Worm (Caenorhabditis elegans) whole organism, L2 larva: ENCODE data around the gene chil-1.

Source experiments
- F13H6.1 ChIP-seq: sonication (generic microtip); optimal IDR thresholded peaks from 2 replicates; lab custom pipeline; 2016; ENCODE audit warnings: missing genetic modification characterization, missing compliant biosample characterization
- R02D3.7 ChIP-seq: fragments of 150-350 bp; optimal IDR thresholded peaks from 2 replicates; lab custom pipeline; 2014; ENCODE audit warnings: missing biosample characterization, missing genetic modification characterization
- Y55F3AM.14 ChIP-seq: fragments of 200-800 bp; sonication (Bioruptor generic); optimal IDR thresholded peaks from 2 replicates; lab custom pipeline; 2018; ENCODE audit warnings: mild to moderate bottlenecking, missing genetic modification characterization, missing compliant biosample characterization
- ZK546.5 ChIP-seq: sonication (generic microtip); optimal IDR thresholded peaks from 2 replicates; lab custom pipeline; 2017; ENCODE audit warnings: missing biosample characterization, missing genetic modification characterization
- aly-2 ChIP-seq: fragments of 150-350 bp; optimal IDR thresholded peaks from 2 replicates; lab custom pipeline; 2014; ENCODE audit warnings: missing biosample characterization, missing genetic modification characterization
- ama-1 ChIP-seq: fragments of 150-350 bp; optimal IDR thresholded peaks from 2 replicates; lab custom pipeline; 2018; ENCODE audit warnings: inconsistent platforms
- blmp-1 ChIP-seq: sonication (generic microtip); optimal IDR thresholded peaks from 2 replicates; lab custom pipeline; 2017; ENCODE audit warnings: missing genetic modification characterization, mild to moderate bottlenecking, missing compliant biosample characterization, antibody characterized with exemption, moderate library complexity; ENCODE audit not compliant: insufficient read depth
- ceh-16 ChIP-seq: fragments of 150-350 bp; optimal IDR thresholded peaks from 2 replicates; lab custom pipeline; 2014; ENCODE audit warnings: missing biosample characterization, missing genetic modification characterization
- ceh-82 ChIP-seq: fragments of 150-350 bp; optimal IDR thresholded peaks from 2 replicates; lab custom pipeline; 2014; ENCODE audit warnings: missing biosample characterization, missing genetic modification characterization
- dmd-4 ChIP-seq: sonication (generic microtip); optimal IDR thresholded peaks from 2 replicates; lab custom pipeline; 2017; ENCODE audit warnings: missing biosample characterization, missing genetic modification characterization
- fos-1 ChIP-seq: fragments of 150-350 bp; optimal IDR thresholded peaks from 2 replicates; lab custom pipeline; 2014; ENCODE audit warnings: missing biosample characterization, missing genetic modification characterization
- lin-11 ChIP-seq: fragments of 150-350 bp; sonication (generic microtip); optimal IDR thresholded peaks from 2 replicates; lab custom pipeline; 2014; ENCODE audit warnings: missing biosample characterization, missing genetic modification characterization, inconsistent platforms, mixed read lengths
- lin-39 ChIP-seq: fragments of 150-350 bp; optimal IDR thresholded peaks from 2 replicates; lab custom pipeline; 2014; ENCODE audit warnings: missing biosample characterization, missing genetic modification reagents, missing genetic modification characterization
- lsy-2 ChIP-seq, 2 experiments: fragments of 150-350 bp in 1 of 2; sonication (generic microtip) in 1 of 2; optimal IDR thresholded peaks; 2 replicates each; lab custom pipeline; 2014 to 2017; ENCODE audit warnings: missing biosample characterization in 2 of 2, missing genetic modification characterization in 2 of 2
- mbf-1 ChIP-seq: sonication (generic microtip); optimal IDR thresholded peaks from 2 replicates; lab custom pipeline; 2017; ENCODE audit warnings: missing biosample characterization, missing genetic modification characterization
- mdl-1 ChIP-seq, 2 experiments: fragments of 150-350 bp in 1 of 2; sonication (generic microtip) in 1 of 2; optimal IDR thresholded peaks; 2 replicates each; lab custom pipeline; 2017; ENCODE audit warnings: missing biosample characterization in 2 of 2, missing genetic modification characterization in 2 of 2
- nhr-11 ChIP-seq: fragments of 150-350 bp; optimal IDR thresholded peaks from 2 replicates; lab custom pipeline; 2014; ENCODE audit warnings: missing biosample characterization, missing genetic modification characterization
- nhr-12 ChIP-seq: fragments of 150-350 bp; optimal IDR thresholded peaks from 2 replicates; lab custom pipeline; 2014; ENCODE audit warnings: missing biosample characterization, missing genetic modification characterization
- nhr-129 ChIP-seq: fragments of 150-350 bp; optimal IDR thresholded peaks from 2 replicates; lab custom pipeline; 2014; ENCODE audit warnings: missing biosample characterization, missing genetic modification characterization
- nhr-21 ChIP-seq: fragments of 150-350 bp; optimal IDR thresholded peaks from 2 replicates; lab custom pipeline; 2014; ENCODE audit warnings: missing biosample characterization, missing genetic modification characterization
- nhr-23 ChIP-seq: fragments of 150-350 bp; optimal IDR thresholded peaks from 2 replicates; lab custom pipeline; 2014; ENCODE audit warnings: missing biosample characterization, missing genetic modification reagents, missing genetic modification characterization
- nhr-25 ChIP-seq: fragments of 150-350 bp; sonication (generic microtip); optimal IDR thresholded peaks from 3 replicates; lab custom pipeline; 2014; ENCODE audit warnings: missing biosample characterization, missing genetic modification characterization
- nhr-6 ChIP-seq: fragments of 150-350 bp; optimal IDR thresholded peaks from 2 replicates; lab custom pipeline; 2014; ENCODE audit warnings: missing biosample characterization, missing genetic modification characterization
- nhr-77 ChIP-seq: fragments of 150-350 bp; optimal IDR thresholded peaks from 2 replicates; lab custom pipeline; 2014; ENCODE audit warnings: missing biosample characterization, missing genetic modification characterization
- peb-1 ChIP-seq: fragments of 150-350 bp; optimal IDR thresholded peaks from 2 replicates; lab custom pipeline; 2014; ENCODE audit warnings: missing biosample characterization, missing genetic modification characterization
- skn-1 ChIP-seq: sonication (generic microtip); optimal IDR thresholded peaks from 2 replicates; lab custom pipeline; 2017; ENCODE audit warnings: missing biosample characterization, missing genetic modification characterization
- sma-3 ChIP-seq: sonication (generic microtip); optimal IDR thresholded peaks from 2 replicates; lab custom pipeline; 2016; ENCODE audit warnings: missing genetic modification reagents, missing genetic modification characterization, missing compliant biosample characterization
- snpc-4 ChIP-seq: fragments of 150-350 bp; optimal IDR thresholded peaks from 2 replicates; lab custom pipeline; 2014; ENCODE audit warnings: missing biosample characterization, missing genetic modification characterization
- unc-39 ChIP-seq: fragments of 150-350 bp; optimal IDR thresholded peaks from 2 replicates; lab custom pipeline; 2014; ENCODE audit warnings: missing biosample characterization, missing genetic modification characterization
- unc-62 ChIP-seq: fragments of 150-350 bp; optimal IDR thresholded peaks from 2 replicates; lab custom pipeline; 2014; ENCODE audit warnings: missing biosample characterization, missing genetic modification reagents, missing genetic modification characterization
- zag-1 ChIP-seq: fragments of 150-350 bp; optimal IDR thresholded peaks from 2 replicates; lab custom pipeline; 2014; ENCODE audit warnings: missing biosample characterization, missing genetic modification characterization
- ztf-1 ChIP-seq: fragments of 200-800 bp; sonication (Bioruptor generic); conservative IDR thresholded peaks from 2 replicates; pipeline ENCODE4 v1.3.6; 2022; ENCODE audit warnings: missing genetic modification characterization, missing compliant biosample characterization
- ztf-11 ChIP-seq: sonication (generic microtip); optimal IDR thresholded peaks from 2 replicates; lab custom pipeline; 2017; ENCODE audit warnings: missing biosample characterization, missing genetic modification characterization
- ztf-4 ChIP-seq: fragments of 150-350 bp; optimal IDR thresholded peaks from 2 replicates; lab custom pipeline; 2014; ENCODE audit warnings: missing biosample characterization, missing genetic modification characterization

The chil-1 gene

ce11 chrII:9886216-9886615, 19.9 kb upstream of the chil-1 start, which contains the start of gene algn-8:
Gene algn-8, minus strand, starts transcription at chrII:9886442.
- TF ChIP-seq unc-39 (no peak), dmd-4 (tag; lab: Kevin White, UChicago) (no peak), ztf-4 (tag; lab: Kevin White, UChicago) (no peak), fos-1 (tag; lab: Kevin White, UChicago) (no peak), zag-1 (tag; lab: Kevin White, UChicago) (no peak), aly-2 (tag; lab: Kevin White, UChicago) (no peak), nhr-6 (tag; lab: Kevin White, UChicago) (no peak), Y55F3AM.14 (GFP tag; lab: Kevin White, UChicago) (no peak), skn-1 (tag; lab: Kevin White, UChicago) (no peak), mbf-1 (no peak), sma-3 (GFP tag; lab: Kevin White, UChicago) (no peak), peb-1 (tag; lab: Kevin White, UChicago) (no peak), ceh-82 (tag; lab: Kevin White, UChicago) (no peak), lin-39 (tag; lab: Kevin White, UChicago) (no peak), lin-11 (tag; lab: Kevin White, UChicago) (no peak), nhr-21 (tag; lab: Kevin White, UChicago) (no peak), blmp-1 (tag; lab: Kevin White, UChicago) (no peak)
- TF ChIP-seq, all 48 proteins: peak for 0

- peak; percentile 64 for TF ChIP-seq sma-3 (GFP tag; lab: Kevin White, UChicago)
- no peak for TF ChIP-seq nhr-21 (tag; lab: Kevin White, UChicago)
- peak; percentile 31 for TF ChIP-seq nhr-25 (tag; lab: Kevin White, UChicago)
- no peak for TF ChIP-seq unc-62 (GFP tag; lab: Kevin White, UChicago)
These were observed 14.5 kb upstream of the chil-1 start, which contains the start of gene C08H9.15 for ce11 chrII:9880826-9881225. Gene C08H9.15, plus strand, starts transcription at chrII:9881193.

ce11 chrII:9879815-9880214, 13.5 kb upstream of the chil-1 start:
- TF ChIP-seq F13H6.1 (tag; lab: Kevin White, UChicago) (no peak), nhr-12 (tag; lab: Kevin White, UChicago) (no peak), lin-11 (tag; lab: Kevin White, UChicago) (no peak), ceh-82 (tag; lab: Kevin White, UChicago) (no peak), ceh-16 (tag; lab: Kevin White, UChicago) (no peak)

ce11 chrII:9874508-9875229, 8.4 kb upstream of the chil-1 start, which contains the start of the genes chil-2 and ctsa-3.2:
Gene chil-2, minus strand, starts transcription at chrII:9874608.
Gene ctsa-3.2, plus strand, starts transcription at chrII:9875179.
- TF ChIP-seq ZK546.5 (tag; lab: Kevin White, UChicago) (no peak), nhr-23 (tag; lab: Kevin White, UChicago) (no peak), mdl-1 (tag; optimal IDR thresholded peaks at IDR 0.05; lab: Kevin White, UChicago) (no peak), ztf-4 (tag; lab: Kevin White, UChicago) (no peak), lsy-2 (tag; optimal IDR thresholded peaks at IDR 0.05; lab: Kevin White, UChicago) (no peak), snpc-4 (tag; lab: Kevin White, UChicago) (no peak), skn-1 (tag; lab: Kevin White, UChicago) (no peak), nhr-21 (tag; lab: Kevin White, UChicago) (no peak), F13H6.1 (tag; lab: Kevin White, UChicago) (no peak), nhr-129 (tag; lab: Kevin White, UChicago) (no peak)

ce11 chrII:9872961-9873360, 6.7 kb upstream of the chil-1 start, which contains the start of gene chil-8:
Gene chil-8, minus strand, starts transcription at chrII:9873061.
- TF ChIP-seq R02D3.7 (no peak), ztf-1 (GFP tag; lab: Robert Waterston, UW) (no peak), nhr-25 (tag; lab: Kevin White, UChicago) (no peak), Y55F3AM.14 (GFP tag; lab: Kevin White, UChicago) (no peak), unc-62 (GFP tag; lab: Kevin White, UChicago) (no peak), nhr-129 (tag; lab: Kevin White, UChicago) (no peak), ceh-82 (tag; lab: Kevin White, UChicago) (no peak), fos-1 (tag; lab: Kevin White, UChicago) (no peak), ztf-11 (tag; lab: Kevin White, UChicago) (no peak), aly-2 (tag; lab: Kevin White, UChicago) (no peak), nhr-77 (tag; lab: Kevin White, UChicago) (no peak), zag-1 (tag; lab: Kevin White, UChicago) (no peak), ama-1 (lab: Kevin White, UChicago) (no peak), nhr-11 (no peak)
